Worm (Caenorhabditis elegans): Measurements from ENCODE around the gene Y110A2AL.6.

ce11 chrII:2864229-2864628 lies 22.8 kb upstream of the Y110A2AL.6 start, which contains the start of gene Y110A2AL.5:
- TF ChIP-seq lsy-2 (tag; optimal IDR thresholded peaks at IDR 0.05) (no peak), nhr-2 (tag; optimal IDR thresholded peaks at IDR 0.05) (no peak), elt-1 (tag; optimal IDR thresholded peaks at IDR 0.05; ENCODE audit: borderline replicate concordance, insufficient read depth) (no peak), nhr-28 (tag; optimal IDR thresholded peaks at IDR 0.05) (no peak), nhr-12 (tag; optimal IDR thresholded peaks at IDR 0.05) (no peak), unc-62 (GFP tag; optimal IDR thresholded peaks at IDR 0.05) (no peak), elt-3 (tag; optimal IDR thresholded peaks at IDR 0.05) (no peak), tbx-8 (GFP tag; optimal IDR thresholded peaks at IDR 0.05) (no peak), nhr-237 (tag; optimal IDR thresholded peaks at IDR 0.05) (no peak), lin-13 (tag; optimal IDR thresholded peaks at IDR 0.05) (no peak), unc-120 (tag; optimal IDR thresholded peaks at IDR 0.05; ENCODE audit: poor library complexity, severe bottlenecking) (no peak), mab-5 (tag; optimal IDR thresholded peaks at IDR 0.05) (no peak), mep-1 (tag; optimal IDR thresholded peaks at IDR 0.05) (no peak)

All from whole organism, mixed stage, embryonic.